Worm (Caenorhabditis elegans) whole organism, L4 larva: ENCODE results near the gene M04C3.5.

Experiments used
- nhr-11 ChIP-seq: fragments of 150-350 bp; optimal IDR thresholded peaks from 2 replicates; lab custom pipeline; 2014; ENCODE audit warnings: missing biosample characterization, missing genetic modification characterization
- skn-1 ChIP-seq: fragments of 150-350 bp; optimal IDR thresholded peaks from 2 replicates; lab custom pipeline; 2014; ENCODE audit warnings: missing biosample characterization, missing genetic modification characterization
- vab-7 ChIP-seq: fragments of 200-800 bp; sonication (Bioruptor generic); IDR thresholded peaks from 2 replicates; pipeline ENCODE4 v1.3.6; 2022; ENCODE audit warnings: missing genetic modification reagents, missing genetic modification characterization, missing compliant biosample characterization

- TF ChIP-seq nhr-11 (tag; lab: Kevin White, UChicago) (no peak), vab-7 (GFP tag; lab: Robert Waterston, UW) (no peak), skn-1 (tag; lab: Kevin White, UChicago) (no peak)
Measured at ce11 chrV:19491302-19491701, 41.8 kb downstream of the M04C3.5 start, which contains the start of gene Y43F8B.29.
